Fruit fly (Drosophila melanogaster) whole organism, wandering third instar larva: ENCODE results near the gene CG13068.

Source experiments
- h ChIP-seq: fragments of 200-800 bp; sonication (Bioruptor generic); optimal IDR thresholded peaks from 3 replicates; lab custom pipeline; 2016; ENCODE audit warnings: missing biosample characterization, mild to moderate bottlenecking, missing genetic modification characterization
- sv ChIP-seq: fragments of 200-800 bp; sonication (Bioruptor generic); optimal IDR thresholded peaks from 3 replicates; lab custom pipeline; 2016; ENCODE audit warnings: missing biosample characterization, missing genetic modification characterization

dm6 chr3L:16303982-16304381 is 34.8 kb downstream of the CG13068 start, which contains the start of gene CG43249:
- TF ChIP-seq h (GFP tag; lab: Kevin White, UChicago) (no peak), sv (GFP tag; lab: Kevin White, UChicago) (no peak)
